Fruit fly (Drosophila melanogaster) whole organism, wandering third instar larva: ENCODE measurements around the gene CG17364.

Experiments used
- Abd-B ChIP-seq: fragments of >200 bp; optimal IDR thresholded peaks from 2 replicates; lab custom pipeline; 2017; ENCODE audit warnings: missing biosample characterization, missing genetic modification characterization
- CG32264 ChIP-seq: fragments of 200-800 bp; sonication (Bioruptor generic); optimal IDR thresholded peaks from 2 replicates; lab custom pipeline; 2016; ENCODE audit warnings: missing biosample characterization, missing genetic modification characterization
- CG9705 ChIP-seq: fragments of 200-800 bp; sonication (Bioruptor generic); optimal IDR thresholded peaks from 2 replicates; lab custom pipeline; 2018; ENCODE audit warnings: missing biosample characterization, mild to moderate bottlenecking, missing genetic modification characterization
- CrebA ChIP-seq: fragments of 200-800 bp; sonication (Bioruptor generic); optimal IDR thresholded peaks from 2 replicates; lab custom pipeline; 2016; ENCODE audit warnings: missing biosample characterization, mild to moderate bottlenecking, missing genetic modification characterization, borderline replicate concordance
- Dfd ChIP-seq: fragments of >200 bp; optimal IDR thresholded peaks from 2 replicates; lab custom pipeline; 2017; ENCODE audit warnings: missing biosample characterization, missing genetic modification characterization
- Dif ChIP-seq: fragments of 200-275, 200-300 bp; sonication (Bioruptor generic); optimal IDR thresholded peaks from 2 replicates; lab custom pipeline; 2018; ENCODE audit warnings: missing biosample characterization, missing genetic modification characterization; ENCODE audit not compliant: partially characterized antibody
- GATAd ChIP-seq: sonication (Bioruptor generic); optimal IDR thresholded peaks from 2 replicates; lab custom pipeline; 2016; ENCODE audit warnings: missing biosample characterization, missing genetic modification characterization
- HLH106 ChIP-seq: fragments of 200-800 bp; optimal IDR thresholded peaks from 3 replicates; lab custom pipeline; 2019; ENCODE audit warnings: missing biosample characterization, mild to moderate bottlenecking, missing genetic modification characterization, moderate library complexity
- Hr78 ChIP-seq: fragments of >200 bp; optimal IDR thresholded peaks from 2 replicates; lab custom pipeline; 2017; ENCODE audit warnings: missing biosample characterization, missing genetic modification characterization
- Hr83 ChIP-seq: fragments of 200-300 bp; sonication (Bioruptor generic); optimal IDR thresholded peaks from 2 replicates; lab custom pipeline; 2016; ENCODE audit warnings: missing biosample characterization, mild to moderate bottlenecking, missing genetic modification characterization, moderate library complexity; ENCODE audit not compliant: poor library complexity, severe bottlenecking
- Jra ChIP-seq: sonication (Bioruptor generic); optimal IDR thresholded peaks from 2 replicates; lab custom pipeline; 2016; ENCODE audit warnings: missing biosample characterization, missing genetic modification characterization
- Mio ChIP-seq: sonication (Bioruptor generic); optimal IDR thresholded peaks from 2 replicates; lab custom pipeline; 2016; ENCODE audit warnings: missing biosample characterization, missing genetic modification characterization
- N ChIP-seq: fragments of >200 bp; optimal IDR thresholded peaks from 2 replicates; lab custom pipeline; 2018; ENCODE audit warnings: missing biosample characterization, missing external identifiers, missing genetic modification characterization
- OdsH ChIP-seq: fragments of 200-800 bp; sonication (Bioruptor generic); optimal IDR thresholded peaks from 2 replicates; lab custom pipeline; 2016; ENCODE audit warnings: missing biosample characterization, mild to moderate bottlenecking, missing genetic modification characterization
- Rel ChIP-seq, 2 experiments: fragments of 200-800 bp; sonication (Bioruptor generic) in 1 of 2; optimal IDR thresholded peaks; 2 replicates in 1 of 2; 3 replicates in 1 of 2; lab custom pipeline; 2016 to 2019; ENCODE audit warnings: mild to moderate bottlenecking in 2 of 2, missing biosample characterization in 2 of 2, missing genetic modification characterization in 2 of 2, moderate library complexity in 1 of 2
- Sp1 ChIP-seq: fragments of 200-800 bp; sonication (Bioruptor generic); optimal IDR thresholded peaks from 3 replicates; lab custom pipeline; 2019; ENCODE audit warnings: missing biosample characterization, mild to moderate bottlenecking, missing genetic modification characterization, moderate library complexity
- Vsx2 ChIP-seq: fragments of 200-300, 225-300 bp; sonication (Bioruptor generic); optimal IDR thresholded peaks from 2 replicates; lab custom pipeline; 2018; ENCODE audit warnings: missing biosample characterization, missing genetic modification characterization; ENCODE audit not compliant: partially characterized antibody
- br ChIP-seq: fragments of 200-800 bp; sonication (Bioruptor generic); optimal IDR thresholded peaks from 2 replicates; lab custom pipeline; 2016; ENCODE audit warnings: missing biosample characterization, missing genetic modification characterization
- brk ChIP-seq: fragments of 200-800 bp; sonication (Bioruptor generic); optimal IDR thresholded peaks from 2 replicates; lab custom pipeline; 2016; ENCODE audit warnings: missing biosample characterization, mild to moderate bottlenecking, missing genetic modification characterization
- dl ChIP-seq, 2 experiments: fragments of 175-275, 200-275 bp in 1 of 2; fragments of 200-275 bp in 1 of 2; sonication (Bioruptor generic); optimal IDR thresholded peaks; lab custom pipeline; 2018; ENCODE audit warnings: mild to moderate bottlenecking in 2 of 2, missing biosample characterization in 2 of 2, missing genetic modification characterization in 2 of 2, moderate library complexity in 2 of 2; ENCODE audit not compliant: partially characterized antibody in 2 of 2, insufficient read depth in 1 of 2
- dmrt93B ChIP-seq: fragments of 200-800 bp; sonication (Bioruptor generic); optimal IDR thresholded peaks from 2 replicates; lab custom pipeline; 2018; ENCODE audit warnings: missing biosample characterization, mild to moderate bottlenecking, missing genetic modification characterization
- dsf ChIP-seq: sonication (Bioruptor generic); optimal IDR thresholded peaks from 2 replicates; lab custom pipeline; 2016; ENCODE audit warnings: missing biosample characterization, missing genetic modification characterization, borderline replicate concordance
- ey ChIP-seq: fragments of 200-800 bp; sonication (Bioruptor generic); optimal IDR thresholded peaks from 2 replicates; lab custom pipeline; 2016; ENCODE audit warnings: missing biosample characterization, missing genetic modification characterization
- foxo ChIP-seq, 2 experiments: fragments of 200-800 bp; sonication (Bioruptor generic); optimal IDR thresholded peaks; 2 replicates in 1 of 2; 3 replicates in 1 of 2; lab custom pipeline; 2016 to 2017; ENCODE audit warnings: missing biosample characterization in 2 of 2, missing genetic modification characterization in 2 of 2
- fru ChIP-seq: fragments of 200-800 bp; sonication (Bioruptor generic); optimal IDR thresholded peaks from 3 replicates; lab custom pipeline; 2016; ENCODE audit warnings: missing biosample characterization, mild to moderate bottlenecking, missing genetic modification characterization
- h ChIP-seq: fragments of 200-800 bp; sonication (Bioruptor generic); optimal IDR thresholded peaks from 3 replicates; lab custom pipeline; 2016; ENCODE audit warnings: missing biosample characterization, mild to moderate bottlenecking, missing genetic modification characterization
- jim ChIP-seq: fragments of 175-275, 200-325 bp; sonication (Bioruptor generic); optimal IDR thresholded peaks from 2 replicates; lab custom pipeline; 2016; ENCODE audit warnings: missing biosample characterization, mild to moderate bottlenecking, missing genetic modification characterization
- lola ChIP-seq: fragments of >200 bp; optimal IDR thresholded peaks from 2 replicates; lab custom pipeline; 2017; ENCODE audit warnings: missing biosample characterization, missing genetic modification characterization
- pan ChIP-seq: fragments of >200 bp; optimal IDR thresholded peaks from 2 replicates; lab custom pipeline; 2017
- psq ChIP-seq: fragments of 200-800 bp; sonication (Bioruptor generic); optimal IDR thresholded peaks from 3 replicates; lab custom pipeline; 2017; ENCODE audit warnings: missing biosample characterization, mild to moderate bottlenecking, missing genetic modification characterization, moderate library complexity
- rgr ChIP-seq: fragments of 200-800 bp; sonication (Bioruptor generic); optimal IDR thresholded peaks from 3 replicates; lab custom pipeline; 2016; ENCODE audit warnings: missing biosample characterization, mild to moderate bottlenecking, missing genetic modification characterization
- sv ChIP-seq: fragments of 200-800 bp; sonication (Bioruptor generic); optimal IDR thresholded peaks from 3 replicates; lab custom pipeline; 2016; ENCODE audit warnings: missing biosample characterization, missing genetic modification characterization
- tai ChIP-seq: sonication (Bioruptor generic); optimal IDR thresholded peaks from 2 replicates; lab custom pipeline; 2016; ENCODE audit warnings: missing biosample characterization, missing genetic modification characterization
- usp ChIP-seq: fragments of >200 bp; optimal IDR thresholded peaks from 2 replicates; lab custom pipeline; 2017; ENCODE audit warnings: missing biosample characterization, missing genetic modification characterization
- woc ChIP-seq: sonication (Bioruptor generic); optimal IDR thresholded peaks from 2 replicates; lab custom pipeline; 2016; ENCODE audit warnings: missing biosample characterization, mild to moderate bottlenecking, missing genetic modification characterization

Gene CG17364

dm6 chr3L:14004963-14005458, 11.8 kb upstream of the CG17364 start (continued):
- TF ChIP-seq psq (GFP tag; lab: Kevin White, UChicago) (peak; percentile 97), h (GFP tag; lab: Kevin White, UChicago) (peak; percentile 99), dsf (GFP tag; lab: Kevin White, UChicago) (peak; percentile 75), Abd-B (GFP tag; lab: Kevin White, UChicago) (no peak), Mio (GFP tag; lab: Kevin White, UChicago) (peak; percentile 90), woc (GFP tag; lab: Kevin White, UChicago) (peak; percentile 94), Sp1 (GFP tag; lab: Kevin White, UChicago) (peak; percentile 95), GATAd (GFP tag; lab: Kevin White, UChicago) (no peak), usp (GFP tag; lab: Kevin White, UChicago) (no peak), br (GFP tag; lab: Kevin White, UChicago) (peak; percentile 99), Dfd (GFP tag; lab: Kevin White, UChicago) (no peak), pan (lab: Kevin White, UChicago) (no peak), Hr83 (GFP tag; lab: Kevin White, UChicago) (peak; percentile 89), Vsx2 (no peak), Hr78 (GFP tag; lab: Kevin White, UChicago) (no peak), foxo (GFP tag; optimal IDR thresholded peaks at IDR 0.05; lab: Kevin White, UChicago) (peak; percentile 96 to 99), lola (GFP tag; lab: Kevin White, UChicago) (no peak)

dm6 chr3L:14004041-14004407, 10.8 kb upstream of the CG17364 start:
- no peak for TF ChIP-seq Abd-B (GFP tag; lab: Kevin White, UChicago)
- TF ChIP-seq psq (GFP tag; lab: Kevin White, UChicago): peak; percentile 100
- TF ChIP-seq fru: peak; percentile 21
- TF ChIP-seq OdsH (GFP tag; lab: Kevin White, UChicago): no peak
- no peak for TF ChIP-seq sv (GFP tag; lab: Kevin White, UChicago)
- TF ChIP-seq rgr (GFP tag; lab: Kevin White, UChicago): peak; percentile 30
- no peak for TF ChIP-seq ey (GFP tag; lab: Kevin White, UChicago)
- TF ChIP-seq foxo (GFP tag; optimal IDR thresholded peaks at IDR 0.05; lab: Kevin White, UChicago): no peak
- TF ChIP-seq Jra (GFP tag; lab: Kevin White, UChicago): no peak
- peak; percentile 15 for TF ChIP-seq HLH106 (tag; lab: Kevin White, UChicago)
- TF ChIP-seq Dif: peak; percentile 59
- TF ChIP-seq Vsx2: no peak
- peak; percentile 48 for TF ChIP-seq Sp1 (GFP tag; lab: Kevin White, UChicago)
- TF ChIP-seq brk (GFP tag; lab: Kevin White, UChicago): peak; percentile 7
- TF ChIP-seq br (GFP tag; lab: Kevin White, UChicago): peak; percentile 5
- no peak for TF ChIP-seq N (GFP tag; lab: Kevin White, UChicago)
- no peak for TF ChIP-seq Rel (GFP tag; optimal IDR thresholded peaks at IDR 0.05; lab: Kevin White, UChicago)
- peak; percentile 54 for TF ChIP-seq Rel (tag; optimal IDR thresholded peaks at IDR 0.05; lab: Kevin White, UChicago)
- TF ChIP-seq h (GFP tag; lab: Kevin White, UChicago): no peak
- peak; percentile 7 for TF ChIP-seq dmrt93B (GFP tag; lab: Kevin White, UChicago)

- TF ChIP-seq jim (GFP tag; lab: Kevin White, UChicago) (peak; percentile 74), N (GFP tag; lab: Kevin White, UChicago) (no peak), usp (GFP tag; lab: Kevin White, UChicago) (no peak), Rel (GFP tag; optimal IDR thresholded peaks at IDR 0.05; lab: Kevin White, UChicago) (no peak), Rel (tag; optimal IDR thresholded peaks at IDR 0.05; lab: Kevin White, UChicago) (peak; percentile 4), fru (peak; percentile 28)
These were observed 10.3 kb upstream of the CG17364 start for dm6 chr3L:14003297-14004040.

- TF ChIP-seq jim (GFP tag; lab: Kevin White, UChicago) (no peak), ey (GFP tag; lab: Kevin White, UChicago) (no peak), brk (GFP tag; lab: Kevin White, UChicago) (no peak), Vsx2 (no peak), Rel (GFP tag; optimal IDR thresholded peaks at IDR 0.05; lab: Kevin White, UChicago) (no peak), Rel (tag; optimal IDR thresholded peaks at IDR 0.05; lab: Kevin White, UChicago) (peak; percentile 47), Mio (GFP tag; lab: Kevin White, UChicago) (no peak), Hr83 (GFP tag; lab: Kevin White, UChicago) (no peak), fru (no peak), tai (no peak), usp (GFP tag; lab: Kevin White, UChicago) (no peak), CG9705 (no peak), rgr (GFP tag; lab: Kevin White, UChicago) (no peak), Abd-B (GFP tag; lab: Kevin White, UChicago) (no peak), CG32264 (no peak), dsf (GFP tag; lab: Kevin White, UChicago) (no peak), dl (GFP tag; optimal IDR thresholded peaks at IDR 0.05; lab: Kevin White, UChicago; ENCODE audit: insufficient read depth in 1 of 2, partially characterized antibody in 2 of 2) (no peak), N (GFP tag; lab: Kevin White, UChicago) (no peak), pan (lab: Kevin White, UChicago) (no peak), CrebA (GFP tag; lab: Kevin White, UChicago) (no peak), OdsH (GFP tag; lab: Kevin White, UChicago) (no peak), Dif (peak; percentile 32), sv (GFP tag; lab: Kevin White, UChicago) (no peak), Hr78 (GFP tag; lab: Kevin White, UChicago) (no peak), dmrt93B (GFP tag; lab: Kevin White, UChicago) (no peak)
These were observed 9.4 kb upstream of the CG17364 start for dm6 chr3L:14002524-14003135.
